Fruit fly (Drosophila melanogaster) whole organism, adult: Measurements from ENCODE around the gene CG11843.

Experiments
- CG12768 ChIP-seq: fragments of 200-800 bp; sonication (Bioruptor generic); optimal IDR thresholded peaks from 2 replicates; lab custom pipeline; 2017; ENCODE audit warnings: missing biosample characterization, missing genetic modification characterization, mild to moderate bottlenecking, moderate library complexity, missing genetic modification reagents
- CG14711 ChIP-seq: fragments of 200-800 bp; sonication (Bioruptor generic); optimal IDR thresholded peaks from 2 replicates; lab custom pipeline; 2018; ENCODE audit warnings: missing biosample characterization, mild to moderate bottlenecking, missing genetic modification characterization, moderate library complexity
- CG1620 ChIP-seq: fragments of 200-800 bp; sonication (Bioruptor generic); optimal IDR thresholded peaks from 2 replicates; lab custom pipeline; 2016; ENCODE audit warnings: missing biosample characterization, missing genetic modification characterization
- CG33017 ChIP-seq: fragments of 200-800 bp; sonication (Bioruptor generic); optimal IDR thresholded peaks from 2 replicates; lab custom pipeline; 2018; ENCODE audit warnings: missing biosample characterization, mild to moderate bottlenecking, missing genetic modification characterization, moderate library complexity
- CG5204 ChIP-seq: fragments of 200-800 bp; sonication (Bioruptor generic); optimal IDR thresholded peaks from 2 replicates; lab custom pipeline; 2016; ENCODE audit warnings: missing biosample characterization, missing genetic modification characterization
- CG7045 ChIP-seq: fragments of 200-800 bp; sonication (Bioruptor generic); optimal IDR thresholded peaks from 2 replicates; lab custom pipeline; 2017; ENCODE audit warnings: missing biosample characterization, mild to moderate bottlenecking, missing genetic modification characterization
- CG7101 ChIP-seq: fragments of 200-800 bp; sonication (Bioruptor generic); optimal IDR thresholded peaks from 2 replicates; lab custom pipeline; 2018; ENCODE audit warnings: missing biosample characterization, mild to moderate bottlenecking, missing genetic modification characterization, moderate library complexity
- Clk ChIP-seq: fragments of 200-800 bp; sonication (Bioruptor generic); optimal IDR thresholded peaks from 2 replicates; lab custom pipeline; 2017; ENCODE audit warnings: missing biosample characterization, missing genetic modification characterization
- Crg-1 ChIP-seq: fragments of 200-800 bp; sonication (Bioruptor generic); optimal IDR thresholded peaks from 2 replicates; lab custom pipeline; 2016; ENCODE audit warnings: missing biosample characterization, missing genetic modification characterization
- bab1 ChIP-seq: fragments of 200-800 bp; sonication (Bioruptor generic); optimal IDR thresholded peaks from 3 replicates; lab custom pipeline; 2019; ENCODE audit warnings: missing biosample characterization, mild to moderate bottlenecking, missing genetic modification characterization, moderate library complexity
- cic ChIP-seq: fragments of 200-800 bp; sonication (Bioruptor generic); optimal IDR thresholded peaks from 2 replicates; lab custom pipeline; 2017; ENCODE audit warnings: missing biosample characterization, mild to moderate bottlenecking, missing genetic modification characterization, moderate library complexity
- cnc ChIP-seq, 2 experiments: fragments of >200 bp; optimal IDR thresholded peaks; 2 replicates each; lab custom pipeline; 2017
- kay ChIP-seq: fragments of 200-800 bp; sonication (Bioruptor generic); peaks from one replicate; lab custom pipeline; 2016; ENCODE audit warnings: missing biosample characterization, missing genetic modification characterization, borderline replicate concordance
- ovo ChIP-seq: fragments of 200-800 bp; sonication (Bioruptor generic); optimal IDR thresholded peaks from 2 replicates; lab custom pipeline; 2016; ENCODE audit warnings: missing biosample characterization, missing genetic modification characterization
- pad ChIP-seq: fragments of 200-800 bp; sonication (Bioruptor generic); optimal IDR thresholded peaks from 3 replicates; lab custom pipeline; 2017; ENCODE audit warnings: missing biosample characterization, missing genetic modification characterization, mild to moderate bottlenecking, moderate library complexity, missing genetic modification reagents
- tj ChIP-seq: fragments of 200-800 bp; sonication (Bioruptor generic); optimal IDR thresholded peaks from 3 replicates; lab custom pipeline; 2017; ENCODE audit warnings: missing biosample characterization, mild to moderate bottlenecking, missing genetic modification characterization, moderate library complexity
- toe ChIP-seq: fragments of 200-800 bp; sonication (Bioruptor generic); optimal IDR thresholded peaks from 2 replicates; lab custom pipeline; 2016; ENCODE audit warnings: missing biosample characterization, missing genetic modification characterization

CG11843 gene

dm6 chr3R:29098022-29098421 lies 43.9 kb downstream of the CG11843 start:
- TF ChIP-seq CG14711 (tag; lab: Kevin White, UChicago) (no peak), toe (GFP tag; lab: Kevin White, UChicago) (no peak), CG7101 (tag; lab: Kevin White, UChicago) (no peak), cic (no peak), bab1 (GFP tag; lab: Kevin White, UChicago) (no peak), cnc (optimal IDR thresholded peaks at IDR 0.05; lab: Kevin White, UChicago) (no peak), CG7045 (GFP tag; lab: Kevin White, UChicago) (no peak), pad (no peak), CG5204 (GFP tag; lab: Kevin White, UChicago) (no peak)

dm6 chr3R:29103227-29103626 lies 49.1 kb downstream of the CG11843 start:
- no peak for TF ChIP-seq CG7045 (GFP tag; lab: Kevin White, UChicago)
- TF ChIP-seq CG14711 (tag; lab: Kevin White, UChicago) = no peak
- no peak for TF ChIP-seq toe (GFP tag; lab: Kevin White, UChicago)
- no peak for TF ChIP-seq CG7101 (tag; lab: Kevin White, UChicago)
- TF ChIP-seq CG33017 (tag; lab: Kevin White, UChicago) = no peak
- TF ChIP-seq CG5204 (GFP tag; lab: Kevin White, UChicago) = no peak
- no peak for TF ChIP-seq bab1 (GFP tag; lab: Kevin White, UChicago)
- TF ChIP-seq kay = no peak
- no peak for TF ChIP-seq Crg-1 (GFP tag; lab: Kevin White, UChicago)
- TF ChIP-seq Clk = no peak
- TF ChIP-seq ovo (GFP tag; lab: Kevin White, UChicago) = no peak
- no peak for TF ChIP-seq CG12768 (GFP tag; lab: Kevin White, UChicago)
- TF ChIP-seq CG1620 (GFP tag; lab: Kevin White, UChicago) = no peak
- no peak for TF ChIP-seq cnc (optimal IDR thresholded peaks at IDR 0.05; lab: Kevin White, UChicago)
- no peak for TF ChIP-seq tj
